Fruit fly (Drosophila melanogaster): Measurements from ENCODE around the gene COX5A.

DNA sequence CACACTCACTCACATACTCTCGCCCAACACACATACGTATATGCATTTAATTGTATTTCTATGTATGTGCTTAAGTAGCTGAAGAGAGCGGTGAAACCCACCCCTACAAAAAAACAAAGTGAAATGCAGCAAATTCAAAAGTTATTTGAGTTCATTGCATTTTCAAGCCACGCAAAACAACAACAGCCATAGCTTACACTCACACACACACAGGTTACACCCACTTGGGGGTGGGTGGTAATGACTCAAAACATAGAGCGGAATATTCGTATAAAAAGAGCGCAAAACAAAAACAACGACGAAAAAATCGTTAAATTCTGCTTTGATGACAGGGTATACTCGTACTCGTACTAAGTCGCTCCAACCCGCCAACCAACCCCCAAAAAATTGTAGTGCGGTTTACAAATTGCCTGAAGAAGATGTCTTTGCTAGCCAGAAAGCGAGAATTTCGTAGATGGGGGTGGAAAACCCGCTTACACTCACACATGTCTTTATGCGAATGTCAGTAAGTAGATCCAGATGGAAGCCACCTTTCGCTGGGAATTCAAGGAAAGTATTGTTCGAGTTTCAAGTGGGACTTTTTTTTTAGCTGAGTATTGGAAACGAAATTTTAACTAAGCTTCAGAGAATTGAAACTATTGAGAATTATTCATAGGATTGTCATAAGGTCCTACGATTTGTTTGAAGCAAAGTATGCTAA is 42.9 kb upstream of the COX5A start:
- TF ChIP-seq Lpt (GFP tag; optimal IDR thresholded peaks at IDR 0.05): no peak
- TF ChIP-seq Hr38 (GFP tag; optimal IDR thresholded peaks at IDR 0.05): no peak
- no peak for TF ChIP-seq CG4318 (GFP tag; optimal IDR thresholded peaks at IDR 0.05)

Measured in whole organism, prepupa.